Fruit fly (Drosophila melanogaster) whole organism, embryonic: Measurements from ENCODE around the gene CG11617.
A peak's percentile ranks its signal among the peaks of the same experiment; 100 is the strongest.

Experiments
- CG10209 ChIP-seq: fragments of 200-800 bp; sonication (Bioruptor generic); optimal IDR thresholded peaks from 3 replicates; lab custom pipeline; 2017; ENCODE audit warnings: missing biosample characterization, mild to moderate bottlenecking, missing genetic modification characterization, missing genetic modification reagents
- CG10321 ChIP-seq: fragments of 200-800 bp; sonication (Bioruptor generic); IDR thresholded peaks from 2 replicates; pipeline ENCODE4 v1.3.6; 2022; ENCODE audit warnings: missing biosample characterization, missing genetic modification characterization
- CG10366 ChIP-seq: fragments of 200-800 bp; sonication (Bioruptor generic); IDR thresholded peaks from 2 replicates; pipeline ENCODE4 v1.3.6; 2022; ENCODE audit warnings: missing biosample characterization, missing genetic modification characterization
- CG12219 ChIP-seq: fragments of 200-800 bp; sonication (Bioruptor generic); optimal IDR thresholded peaks from 3 replicates; lab custom pipeline; 2018; ENCODE audit warnings: missing biosample characterization, mild to moderate bottlenecking, missing genetic modification characterization
- CG12659 ChIP-seq: fragments of 200-800 bp; sonication (Bioruptor generic); optimal IDR thresholded peaks from 3 replicates; lab custom pipeline; 2017; ENCODE audit warnings: mild to moderate bottlenecking, missing biosample characterization, missing genetic modification reagents, missing genetic modification characterization
- CG17385 ChIP-seq: fragments of 200-800 bp; sonication (Bioruptor generic); optimal IDR thresholded peaks from 3 replicates; lab custom pipeline; 2018; ENCODE audit warnings: missing biosample characterization, mild to moderate bottlenecking, missing genetic modification characterization
- CG2202 ChIP-seq: fragments of 200-800 bp; sonication (Bioruptor generic); optimal IDR thresholded peaks from 2 replicates; lab custom pipeline; 2018; ENCODE audit warnings: missing biosample characterization, mild to moderate bottlenecking, missing genetic modification characterization
- CG2875 ChIP-seq: fragments of 200-800 bp; sonication (Bioruptor generic); optimal IDR thresholded peaks from 2 replicates; lab custom pipeline; 2017; ENCODE audit warnings: missing biosample characterization, mild to moderate bottlenecking, missing genetic modification characterization, missing genetic modification reagents
- CG30431 ChIP-seq: fragments of 200-800 bp; sonication (Bioruptor generic); optimal IDR thresholded peaks from 2 replicates; lab custom pipeline; 2017; ENCODE audit warnings: missing biosample characterization, missing genetic modification characterization
- CG31388 ChIP-seq: fragments of 200-800 bp; sonication (Bioruptor generic); optimal IDR thresholded peaks from 2 replicates; lab custom pipeline; 2016; ENCODE audit warnings: missing biosample characterization, missing genetic modification characterization
- CG3847 ChIP-seq: fragments of 200-800 bp; sonication (Bioruptor generic); IDR thresholded peaks from 2 replicates; pipeline ENCODE4 v1.3.6; 2022; ENCODE audit warnings: missing biosample characterization, missing genetic modification characterization
- CG4820 ChIP-seq: fragments of 200-800 bp; sonication (Bioruptor generic); optimal IDR thresholded peaks from 3 replicates; lab custom pipeline; 2016; ENCODE audit warnings: missing biosample characterization, missing genetic modification characterization
- CG6254 ChIP-seq: fragments of 200-800 bp; sonication (Bioruptor generic); optimal IDR thresholded peaks from 3 replicates; lab custom pipeline; 2017; ENCODE audit warnings: mild to moderate bottlenecking, missing biosample characterization, missing genetic modification reagents, missing genetic modification characterization
- CG6813 ChIP-seq: fragments of 200-800 bp; sonication (Bioruptor generic); optimal IDR thresholded peaks from 2 replicates; lab custom pipeline; 2017; ENCODE audit warnings: missing biosample characterization, missing genetic modification characterization, mild to moderate bottlenecking, moderate library complexity, missing genetic modification reagents
- CG7963 ChIP-seq: fragments of 200-800 bp; sonication (Bioruptor generic); IDR thresholded peaks from 3 replicates; pipeline ENCODE4 v1.3.6; 2022; ENCODE audit warnings: missing biosample characterization, missing genetic modification characterization; ENCODE audit not compliant: partially characterized antibody
- CG7987 ChIP-seq: fragments of 200-800 bp; sonication (Bioruptor generic); optimal IDR thresholded peaks from 2 replicates; lab custom pipeline; 2018; ENCODE audit warnings: missing biosample characterization, mild to moderate bottlenecking, missing genetic modification characterization, moderate library complexity
- CG8388 ChIP-seq: fragments of 200-800 bp; sonication (Bioruptor generic); optimal IDR thresholded peaks from 2 replicates; lab custom pipeline; 2019; ENCODE audit warnings: missing biosample characterization, mild to moderate bottlenecking, missing genetic modification characterization, moderate library complexity
- CG8478 ChIP-seq: fragments of >200 bp; optimal IDR thresholded peaks from 2 replicates; lab custom pipeline; 2018
- CG9215 ChIP-seq: fragments of 200-800 bp; sonication (Bioruptor generic); IDR thresholded peaks from 2 replicates; pipeline ENCODE4 v1.3.6; 2022; ENCODE audit warnings: missing biosample characterization, missing genetic modification characterization
- CkIIα-i1 ChIP-seq: fragments of 200-800 bp; sonication (Bioruptor generic); IDR thresholded peaks from 2 replicates; pipeline ENCODE4 v1.3.6; 2022; ENCODE audit warnings: missing biosample characterization, missing genetic modification characterization
- CoRest ChIP-seq: fragments of 200-800 bp; sonication (Bioruptor generic); optimal IDR thresholded peaks from 3 replicates; lab custom pipeline; 2018; ENCODE audit warnings: missing biosample characterization, mild to moderate bottlenecking, missing genetic modification characterization, moderate library complexity
- D19B ChIP-seq: fragments of 200-800 bp; sonication (Bioruptor generic); optimal IDR thresholded peaks from 2 replicates; lab custom pipeline; 2017; ENCODE audit warnings: missing biosample characterization, mild to moderate bottlenecking, missing genetic modification characterization
- Dbx ChIP-seq: fragments of 200-800 bp; sonication (Bioruptor generic); IDR thresholded peaks from 3 replicates; pipeline ENCODE4 v1.3.6; 2022; ENCODE audit warnings: missing biosample characterization, missing genetic modification characterization
- Ets65A ChIP-seq: fragments of 200-800 bp; sonication (Bioruptor generic); peaks from one replicate; lab custom pipeline; 2016; ENCODE audit warnings: missing biosample characterization, missing genetic modification characterization
- Gug ChIP-seq: fragments of 200-800 bp; sonication (Bioruptor generic); IDR thresholded peaks from 4 replicates; pipeline ENCODE4 v1.3.6; 2022; ENCODE audit warnings: missing biosample characterization, missing genetic modification characterization
- HHEX ChIP-seq: fragments of 200-800 bp; sonication (Bioruptor generic); optimal IDR thresholded peaks from 3 replicates; lab custom pipeline; 2017; ENCODE audit warnings: missing biosample characterization, mild to moderate bottlenecking, missing genetic modification characterization, missing genetic modification reagents
- HLH3B ChIP-seq: fragments of 200-800 bp; sonication (Bioruptor generic); IDR thresholded peaks from 2 replicates; pipeline ENCODE4 v1.3.6; 2022; ENCODE audit warnings: missing biosample characterization, missing genetic modification characterization
- HmgD ChIP-seq: fragments of 200-800 bp; sonication (Bioruptor generic); optimal IDR thresholded peaks from 3 replicates; lab custom pipeline; 2016; ENCODE audit warnings: missing biosample characterization, missing genetic modification characterization
- Myb ChIP-seq: fragments of 200-800 bp; sonication (Bioruptor generic); optimal IDR thresholded peaks from 2 replicates; lab custom pipeline; 2016; ENCODE audit warnings: missing biosample characterization, missing genetic modification characterization
- Nf-YB ChIP-seq: fragments of 200-800 bp; sonication (Bioruptor generic); optimal IDR thresholded peaks from 3 replicates; lab custom pipeline; 2019; ENCODE audit warnings: missing biosample characterization, mild to moderate bottlenecking, missing genetic modification characterization, moderate library complexity
- Opbp ChIP-seq: fragments of 200-800 bp; sonication (Bioruptor generic); IDR thresholded peaks from 3 replicates; pipeline ENCODE4 v1.3.6; 2022; ENCODE audit warnings: missing biosample characterization, missing genetic modification characterization; ENCODE audit not compliant: partially characterized antibody
- Six4 ChIP-seq: fragments of 200-800 bp; sonication (Bioruptor generic); optimal IDR thresholded peaks from 2 replicates; lab custom pipeline; 2016; ENCODE audit warnings: missing biosample characterization, missing genetic modification characterization
- Sry-δ ChIP-seq: fragments of 200-800 bp; sonication (Bioruptor generic); optimal IDR thresholded peaks from 2 replicates; lab custom pipeline; 2016; ENCODE audit warnings: missing biosample characterization, missing genetic modification characterization
- Trl ChIP-seq, 3 experiments: fragments of >200 bp in 2 of 3; fragments of 200-800 bp in 1 of 3; sonication (Bioruptor generic) in 1 of 3; optimal IDR thresholded peaks; 2 replicates in 1 of 3; 3 replicates in 2 of 3; lab custom pipeline; 2016 to 2017; ENCODE audit warnings: missing biosample characterization in 1 of 3, missing genetic modification characterization in 1 of 3
- aop ChIP-seq: fragments of 200-800 bp; sonication (Bioruptor generic); IDR thresholded peaks from 2 replicates; pipeline ENCODE4 v1.3.6; 2022; ENCODE audit warnings: missing biosample characterization, missing genetic modification characterization
- ara ChIP-seq: fragments of 200-800 bp; sonication (Bioruptor generic); IDR thresholded peaks from 2 replicates; pipeline ENCODE4 v1.3.6; 2022; ENCODE audit warnings: missing biosample characterization, missing genetic modification characterization
- bcd ChIP-seq: fragments of 200-800 bp; sonication (Bioruptor generic); optimal IDR thresholded peaks from 2 replicates; lab custom pipeline; 2017; ENCODE audit warnings: missing biosample characterization, mild to moderate bottlenecking, missing genetic modification characterization
- cato ChIP-seq: fragments of 200-800 bp; sonication (Bioruptor generic); optimal IDR thresholded peaks from 2 replicates; lab custom pipeline; 2016; ENCODE audit warnings: missing biosample characterization, missing genetic modification characterization, borderline replicate concordance
- chif ChIP-seq, 2 experiments: fragments of 200-800 bp; sonication (Bioruptor generic); optimal IDR thresholded peaks; 3 replicates each; lab custom pipeline; 2016; ENCODE audit warnings: missing biosample characterization in 2 of 2, missing genetic modification characterization in 2 of 2
- chm ChIP-seq: fragments of 200-800 bp; sonication (Bioruptor generic); IDR thresholded peaks from 2 replicates; pipeline ENCODE4 v1.3.6; 2022; ENCODE audit warnings: missing biosample characterization, missing genetic modification characterization
- corto ChIP-seq: fragments of 200-800 bp; sonication (Bioruptor generic); optimal IDR thresholded peaks from 2 replicates; lab custom pipeline; 2016; ENCODE audit warnings: missing biosample characterization, mild to moderate bottlenecking, missing genetic modification characterization, moderate library complexity
- crol ChIP-seq: fragments of 200-800 bp; sonication (Bioruptor generic); IDR thresholded peaks from 2 replicates; pipeline ENCODE4 v1.3.6; 2022; ENCODE audit warnings: missing biosample characterization, missing genetic modification characterization
- da ChIP-seq: fragments of 200-800 bp; sonication (Bioruptor generic); optimal IDR thresholded peaks from 2 replicates; lab custom pipeline; 2016; ENCODE audit warnings: missing biosample characterization, missing genetic modification characterization
- eve ChIP-seq, 2 experiments: fragments of >200 bp; optimal IDR thresholded peaks; 2 replicates each; lab custom pipeline; 2017; ENCODE audit warnings: missing biosample characterization in 2 of 2, missing genetic modification characterization in 2 of 2
- eyg ChIP-seq: fragments of 200-800 bp; sonication (Bioruptor generic); optimal IDR thresholded peaks from 3 replicates; lab custom pipeline; 2016; ENCODE audit warnings: missing biosample characterization, missing genetic modification characterization
- gcm ChIP-seq: fragments of 200-800 bp; sonication (Bioruptor generic); optimal IDR thresholded peaks from 2 replicates; lab custom pipeline; 2019; ENCODE audit warnings: missing biosample characterization, mild to moderate bottlenecking, missing genetic modification characterization, moderate library complexity
- hth ChIP-seq: fragments of >200 bp; optimal IDR thresholded peaks from 2 replicates; lab custom pipeline; 2017; ENCODE audit warnings: inconsistent platforms
- lbe ChIP-seq: fragments of 200-800 bp; sonication (Bioruptor generic); optimal IDR thresholded peaks from 2 replicates; lab custom pipeline; 2016; ENCODE audit warnings: missing biosample characterization, mild to moderate bottlenecking, missing genetic modification characterization
- sna ChIP-seq: fragments of 200-800 bp; sonication (Bioruptor generic); IDR thresholded peaks from 2 replicates; pipeline ENCODE4 v1.3.6; 2022; ENCODE audit warnings: missing biosample characterization, missing genetic modification characterization; ENCODE audit not compliant: partially characterized antibody
- zen ChIP-seq: fragments of 200-800 bp; sonication (Bioruptor generic); optimal IDR thresholded peaks from 3 replicates; lab custom pipeline; 2018; ENCODE audit warnings: missing biosample characterization, mild to moderate bottlenecking, missing genetic modification characterization, moderate library complexity
- zen2 ChIP-seq: fragments of 200-800 bp; sonication (Bioruptor generic); IDR thresholded peaks from 3 replicates; pipeline ENCODE4 v1.3.6; 2022; ENCODE audit warnings: missing biosample characterization, missing genetic modification characterization; ENCODE audit not compliant: partially characterized antibody

CG11617 gene

dm6 chr2L:221939-222489, 14.9 kb upstream of the CG11617 start (continued):
- TF ChIP-seq CG3847 (GFP tag; lab: Robert Waterston, UW): no peak
- no peak for TF ChIP-seq CG30431 (GFP tag; lab: Kevin White, UChicago)
- TF ChIP-seq CG9215 (GFP tag; lab: Robert Waterston, UW): no peak
- TF ChIP-seq eyg (GFP tag; lab: Kevin White, UChicago): peak; percentile 4
- TF ChIP-seq CG2202 (tag; lab: Kevin White, UChicago): no peak
- no peak for TF ChIP-seq Gug (GFP tag; lab: Robert Waterston, UW)
- peak; percentile 40 for TF ChIP-seq lbe (GFP tag; lab: Kevin White, UChicago)
- TF ChIP-seq HHEX (GFP tag; lab: Kevin White, UChicago): no peak
- TF ChIP-seq CG4820 (GFP tag; lab: Kevin White, UChicago): no peak
- TF ChIP-seq CG7987: no peak
- TF ChIP-seq CG10321 (GFP tag; lab: Robert Waterston, UW): no peak
- no peak for TF ChIP-seq CG10209
- no peak for TF ChIP-seq CG6813 (GFP tag; lab: Kevin White, UChicago)
- no peak for TF ChIP-seq Nf-YB (GFP tag; lab: Kevin White, UChicago)
- TF ChIP-seq HLH3B (GFP tag; lab: Robert Waterston, UW): no peak
- TF ChIP-seq aop (GFP tag; lab: Robert Waterston, UW): no peak
- 0 out of 3 replicates have a peak, but pooled peaks have one; percentile 16 for TF ChIP-seq Dbx (GFP tag; lab: Robert Waterston, UW)
- TF ChIP-seq CG6254 (GFP tag; lab: Kevin White, UChicago): peak; percentile 19
- no peak for TF ChIP-seq Six4 (GFP tag; lab: Kevin White, UChicago)
- no peak for TF ChIP-seq CoRest (tag; lab: Kevin White, UChicago)
- peak; percentile 64; the same call in 1 of the 2 replicates for TF ChIP-seq sna (GFP tag; lab: Robert Waterston, UW)
- no peak for TF ChIP-seq D19B
- TF ChIP-seq CG17385: peak; percentile 18
- peak; percentile 96 to 98 for TF ChIP-seq Trl (optimal IDR thresholded peaks at IDR 0.05; lab: Kevin White, UChicago)
- TF ChIP-seq Trl (GFP tag; optimal IDR thresholded peaks at IDR 0.05; lab: Kevin White, UChicago): peak; percentile 46
- TF ChIP-seq chif (GFP tag; optimal IDR thresholded peaks at IDR 0.05; lab: Kevin White, UChicago): no peak
- TF ChIP-seq CG2875 (GFP tag; lab: Kevin White, UChicago): no peak
- no peak for TF ChIP-seq Myb (GFP tag; lab: Kevin White, UChicago)
- no peak for TF ChIP-seq Ets65A (GFP tag; lab: Kevin White, UChicago)
- peak; percentile 25 for TF ChIP-seq chm (GFP tag; lab: Robert Waterston, UW)
- TF ChIP-seq zen (tag; lab: Kevin White, UChicago): peak; percentile 42
- no peak for TF ChIP-seq CG7963 (GFP tag; lab: Robert Waterston, UW)
- no peak for TF ChIP-seq Opbp (GFP tag; lab: Robert Waterston, UW)
- no peak for TF ChIP-seq CG8388 (GFP tag; lab: Kevin White, UChicago)
- no peak for TF ChIP-seq Sry-δ
- no peak; the same call in 2 of the 3 replicates for TF ChIP-seq zen2 (GFP tag; lab: Robert Waterston, UW)
- TF ChIP-seq bcd (GFP tag; lab: Kevin White, UChicago): no peak
- no peak for TF ChIP-seq CG31388 (GFP tag; lab: Kevin White, UChicago)
- no peak for TF ChIP-seq CG10366
- TF ChIP-seq CG8478 (lab: Kevin White, UChicago): no peak
- TF ChIP-seq ara: no peak
- TF ChIP-seq eve (GFP tag; optimal IDR thresholded peaks at IDR 0.05; lab: Kevin White, UChicago): no peak
- TF ChIP-seq gcm: no peak
- no peak for TF ChIP-seq CkIIα-i1 (GFP tag; lab: Robert Waterston, UW)
- TF ChIP-seq CG12659 (GFP tag; lab: Kevin White, UChicago): no peak
- no peak for TF ChIP-seq HmgD (GFP tag; lab: Kevin White, UChicago)
- peak; percentile 32 for TF ChIP-seq CG12219
- TF ChIP-seq da (GFP tag; lab: Kevin White, UChicago): no peak
- TF ChIP-seq corto (GFP tag; lab: Kevin White, UChicago): no peak
- TF ChIP-seq hth (lab: Kevin White, UChicago): no peak
- TF ChIP-seq crol: peak; percentile 92
- TF ChIP-seq cato (GFP tag; lab: Kevin White, UChicago): no peak
